Fruit fly (Drosophila melanogaster): ENCODE measurements around the gene Ndf.

Gene Ndf

DNA sequence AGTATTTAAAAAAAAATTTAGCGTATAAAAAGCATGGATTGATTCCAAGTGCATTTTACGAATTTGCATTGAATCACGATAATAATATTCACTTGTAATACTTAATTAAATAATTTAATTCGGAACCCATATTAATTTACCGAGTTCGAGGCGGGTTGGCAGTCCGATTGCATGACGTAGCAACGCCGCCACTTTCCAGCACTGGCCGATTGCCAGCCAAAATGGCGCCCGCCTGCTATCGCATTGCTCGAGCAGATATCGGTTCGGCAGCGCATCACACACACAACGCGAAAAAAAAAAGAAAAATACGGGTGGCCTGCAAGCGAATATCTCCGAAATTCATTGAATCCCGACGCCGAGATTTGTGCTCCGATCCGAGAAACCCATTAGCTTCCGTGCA is at the start of gene Ndf (continued):
- TF ChIP-seq CG14441 (GFP tag; IDR thresholded peaks at IDR 0.05) (peak; percentile 38; the same call in 1 of the 2 replicates), dysf (GFP tag; IDR thresholded peaks at IDR 0.05) (peak; percentile 67), CG14014 (GFP tag; IDR thresholded peaks at IDR 0.05) (peak; percentile 72), sim (GFP tag; IDR thresholded peaks at IDR 0.05) (no peak), CG6765 (GFP tag; optimal IDR thresholded peaks at IDR 0.05) (no peak), pho (GFP tag; optimal IDR thresholded peaks at IDR 0.05) (peak; percentile 61), CHES-1-like (GFP tag; optimal IDR thresholded peaks at IDR 0.05) (peak; percentile 56), CG8089 (GFP tag; optimal IDR thresholded peaks at IDR 0.05) (peak; percentile 31), H15 (GFP tag; IDR thresholded peaks at IDR 0.05) (peak; percentile 67; the same call in 1 of the 3 replicates), CG10543 (GFP tag; optimal IDR thresholded peaks at IDR 0.05) (peak; percentile 56), Usf (GFP tag; optimal IDR thresholded peaks at IDR 0.05) (peak; percentile 26), wek (GFP tag; optimal IDR thresholded peaks at IDR 0.05) (peak; percentile 41), CG12299 (tag; optimal IDR thresholded peaks at IDR 0.05) (no peak), Drgx (GFP tag; IDR thresholded peaks at IDR 0.05) (peak; percentile 58; the same call in 1 of the 2 replicates), CG32532 (GFP tag; IDR thresholded peaks at IDR 0.05) (peak; percentile 83), ATbp (GFP tag; optimal IDR thresholded peaks at IDR 0.05) (no peak), cas (GFP tag; IDR thresholded peaks at IDR 0.05) (peak; percentile 61), CG7745 (tag; optimal IDR thresholded peaks at IDR 0.05) (peak; percentile 28), esg (GFP tag; conservative IDR thresholded peaks at IDR 0.05) (no peak; the same call in 1 of the 2 replicates), CG9876 (GFP tag; optimal IDR thresholded peaks at IDR 0.05) (peak; percentile 32), CG17328 (GFP tag; IDR thresholded peaks at IDR 0.05) (peak; percentile 68), Ets65A (GFP tag) (peak; percentile 92), org-1 (GFP tag; optimal IDR thresholded peaks at IDR 0.05) (no peak), CG12104 (GFP tag; optimal IDR thresholded peaks at IDR 0.05) (peak; percentile 51), sqz (GFP tag; optimal IDR thresholded peaks at IDR 0.05) (peak; percentile 32), CG33557 (GFP tag; optimal IDR thresholded peaks at IDR 0.05) (peak; percentile 35), trem (tag; optimal IDR thresholded peaks at IDR 0.05) (peak; percentile 100), CrebB (tag; optimal IDR thresholded peaks at IDR 0.05) (peak; percentile 66), mam (GFP tag; optimal IDR thresholded peaks at IDR 0.05) (peak; percentile 72), Dref (GFP tag; IDR thresholded peaks at IDR 0.05) (peak; percentile 96), CG15696 (tag; optimal IDR thresholded peaks at IDR 0.05) (peak; percentile 50), CG13287 (GFP tag; IDR thresholded peaks at IDR 0.05; ENCODE audit: partially characterized antibody) (peak; percentile 78), Atf3 (GFP tag; optimal IDR thresholded peaks at IDR 0.05) (peak; percentile 28), CG11695 (GFP tag; IDR thresholded peaks at IDR 0.05) (peak; percentile 38; the same call in 1 of the 3 replicates), chn (GFP tag; optimal IDR thresholded peaks at IDR 0.05) (peak; percentile 64), chif (GFP tag; optimal IDR thresholded peaks at IDR 0.05) (peak; percentile 52 to 62), trh (GFP tag; optimal IDR thresholded peaks at IDR 0.05) (no peak), CG30403 (GFP tag; optimal IDR thresholded peaks at IDR 0.05) (peak; percentile 71), stwl (tag; optimal IDR thresholded peaks at IDR 0.05) (peak; percentile 93), Rfx (GFP tag; IDR thresholded peaks at IDR 0.05) (peak; percentile 91), Side (GFP tag; optimal IDR thresholded peaks at IDR 0.05) (peak; percentile 37), CG7928 (GFP tag; optimal IDR thresholded peaks at IDR 0.05) (no peak), CG9437 (GFP tag; optimal IDR thresholded peaks at IDR 0.05) (peak; percentile 92), CG4282 (GFP tag; optimal IDR thresholded peaks at IDR 0.05) (peak; percentile 22), hkb (optimal IDR thresholded peaks at IDR 0.05) (no peak), hkb (GFP tag; IDR thresholded peaks at IDR 0.05) (peak; percentile 18; the same call in 1 of the 2 replicates), ftz-f1 (GFP tag; optimal IDR thresholded peaks at IDR 0.05) (peak; percentile 41), ash1 (GFP tag; optimal IDR thresholded peaks at IDR 0.05) (peak; percentile 47), CG30431 (GFP tag; optimal IDR thresholded peaks at IDR 0.05) (peak; percentile 32), CG7839 (tag; optimal IDR thresholded peaks at IDR 0.05) (peak; percentile 61), al (GFP tag; IDR thresholded peaks at IDR 0.05) (peak; percentile 57), CoRest (tag; optimal IDR thresholded peaks at IDR 0.05) (peak; percentile 54)
